Fruit fly (Drosophila melanogaster) whole organism, embryonic: ENCODE data around the gene NijC.

Experiments
- Antp ChIP-seq: fragments of 200-800 bp; sonication (Bioruptor generic); optimal IDR thresholded peaks from 3 replicates; lab custom pipeline; 2016; ENCODE audit warnings: missing biosample characterization, missing genetic modification characterization
- CG10147 ChIP-seq: fragments of 200-800 bp; sonication (Bioruptor generic); optimal IDR thresholded peaks from 2 replicates; lab custom pipeline; 2019; ENCODE audit warnings: missing biosample characterization, mild to moderate bottlenecking, missing genetic modification characterization, moderate library complexity
- CG10366 ChIP-seq: fragments of 200-800 bp; sonication (Bioruptor generic); IDR thresholded peaks from 2 replicates; pipeline ENCODE4 v1.3.6; 2022; ENCODE audit warnings: missing biosample characterization, missing genetic modification characterization
- CG10654 ChIP-seq: fragments of 200-800 bp; sonication (Bioruptor generic); optimal IDR thresholded peaks from 2 replicates; lab custom pipeline; 2016; ENCODE audit warnings: missing biosample characterization, missing genetic modification characterization
- CG15269 ChIP-seq: fragments of 200-800 bp; sonication (Bioruptor generic); optimal IDR thresholded peaks from 2 replicates; lab custom pipeline; 2018; ENCODE audit warnings: missing biosample characterization, mild to moderate bottlenecking, missing genetic modification characterization, moderate library complexity
- CG1529 ChIP-seq: fragments of 200-800 bp; sonication (Bioruptor generic); optimal IDR thresholded peaks from 3 replicates; lab custom pipeline; 2018; ENCODE audit warnings: missing biosample characterization, missing genetic modification characterization
- CG15696 ChIP-seq: fragments of 200-800 bp; sonication (Bioruptor generic); optimal IDR thresholded peaks from 2 replicates; lab custom pipeline; 2019; ENCODE audit warnings: missing biosample characterization, mild to moderate bottlenecking, missing genetic modification characterization, moderate library complexity
- CG1602 ChIP-seq: fragments of 200-800 bp; sonication (Bioruptor generic); optimal IDR thresholded peaks from 3 replicates; lab custom pipeline; 2016; ENCODE audit warnings: missing biosample characterization, missing genetic modification characterization
- CG1603 ChIP-seq: fragments of 200-800 bp; sonication (Bioruptor generic); optimal IDR thresholded peaks from 2 replicates; lab custom pipeline; 2019; ENCODE audit warnings: missing biosample characterization, mild to moderate bottlenecking, missing genetic modification characterization, moderate library complexity
- CG17361 ChIP-seq: fragments of 200-800 bp; sonication (Bioruptor generic); IDR thresholded peaks from 3 replicates; pipeline ENCODE4 v1.3.6; 2022; ENCODE audit warnings: missing biosample characterization, missing genetic modification characterization
- CG2712 ChIP-seq: fragments of 200-800 bp; optimal IDR thresholded peaks from 3 replicates; lab custom pipeline; 2019; ENCODE audit warnings: missing biosample characterization, mild to moderate bottlenecking, missing genetic modification characterization, moderate library complexity
- CG31388 ChIP-seq: fragments of 200-800 bp; sonication (Bioruptor generic); optimal IDR thresholded peaks from 2 replicates; lab custom pipeline; 2016; ENCODE audit warnings: missing biosample characterization, missing genetic modification characterization
- CG32772 ChIP-seq: fragments of 200-800 bp; sonication (Bioruptor generic); IDR thresholded peaks from 2 replicates; pipeline ENCODE4 v1.3.6; 2022; ENCODE audit warnings: missing biosample characterization, missing genetic modification characterization
- CG6175 ChIP-seq: fragments of 200-800 bp; sonication (Bioruptor generic); IDR thresholded peaks from 3 replicates; pipeline ENCODE4 v1.3.6; 2022; ENCODE audit warnings: missing biosample characterization, missing genetic modification characterization
- CG8478 ChIP-seq: fragments of >200 bp; optimal IDR thresholded peaks from 2 replicates; lab custom pipeline; 2018
- CG9609 ChIP-seq: fragments of 200-800 bp; sonication (Bioruptor generic); optimal IDR thresholded peaks from 3 replicates; lab custom pipeline; 2016; ENCODE audit warnings: missing biosample characterization, missing genetic modification characterization
- CTCF ChIP-seq: fragments of 200-800 bp; sonication (Bioruptor generic); optimal IDR thresholded peaks from 2 replicates; lab custom pipeline; 2017; ENCODE audit warnings: missing biosample characterization, mild to moderate bottlenecking, missing genetic modification characterization, moderate library complexity
- CoRest ChIP-seq: fragments of 200-800 bp; sonication (Bioruptor generic); optimal IDR thresholded peaks from 3 replicates; lab custom pipeline; 2018; ENCODE audit warnings: missing biosample characterization, mild to moderate bottlenecking, missing genetic modification characterization, moderate library complexity
- Drgx ChIP-seq: fragments of 200-800 bp; sonication (Bioruptor generic); IDR thresholded peaks from 2 replicates; pipeline ENCODE4 v1.3.6; 2022; ENCODE audit warnings: missing biosample characterization, missing genetic modification characterization
- Hmr ChIP-seq: fragments of 200-800 bp; sonication (Bioruptor generic); optimal IDR thresholded peaks from 3 replicates; lab custom pipeline; 2017; ENCODE audit warnings: mild to moderate bottlenecking, missing biosample characterization, missing genetic modification reagents, missing genetic modification characterization
- Hr39 ChIP-seq: fragments of >200 bp; optimal IDR thresholded peaks from 2 replicates; lab custom pipeline; 2017
- Hsf ChIP-seq: fragments of 200-800 bp; sonication (Bioruptor generic); optimal IDR thresholded peaks from 3 replicates; lab custom pipeline; 2016; ENCODE audit warnings: missing biosample characterization, missing genetic modification characterization
- Mes4 ChIP-seq: fragments of 200-800 bp; sonication (Bioruptor generic); optimal IDR thresholded peaks from 2 replicates; lab custom pipeline; 2016; ENCODE audit warnings: missing biosample characterization, missing genetic modification characterization
- Rfx ChIP-seq: fragments of 200-800 bp; sonication (Bioruptor generic); IDR thresholded peaks from 2 replicates; pipeline ENCODE4 v1.3.6; 2022; ENCODE audit warnings: missing biosample characterization, missing genetic modification characterization
- Sry-δ ChIP-seq: fragments of 200-800 bp; sonication (Bioruptor generic); optimal IDR thresholded peaks from 2 replicates; lab custom pipeline; 2016; ENCODE audit warnings: missing biosample characterization, missing genetic modification characterization
- Vsx1 ChIP-seq: fragments of 200-800 bp; sonication (Bioruptor generic); optimal IDR thresholded peaks from 2 replicates; lab custom pipeline; 2017; ENCODE audit warnings: missing biosample characterization, mild to moderate bottlenecking, missing genetic modification characterization, missing genetic modification reagents
- ato ChIP-seq: fragments of 200-800 bp; sonication (Bioruptor generic); IDR thresholded peaks from 2 replicates; pipeline ENCODE4 v1.3.6; 2022; ENCODE audit warnings: missing biosample characterization, missing genetic modification characterization; ENCODE audit not compliant: partially characterized antibody
- btn ChIP-seq: fragments of 200-800 bp; sonication (Bioruptor generic); optimal IDR thresholded peaks from 2 replicates; lab custom pipeline; 2016; ENCODE audit warnings: missing biosample characterization, missing genetic modification characterization
- crp ChIP-seq, 2 experiments: fragments of 200-800 bp; sonication (Bioruptor generic); optimal IDR thresholded peaks; 2 replicates in 1 of 2; 3 replicates in 1 of 2; lab custom pipeline; 2017; ENCODE audit warnings: missing biosample characterization in 2 of 2, missing genetic modification characterization in 2 of 2, mild to moderate bottlenecking in 1 of 2, moderate library complexity in 1 of 2
- da ChIP-seq: fragments of 200-800 bp; sonication (Bioruptor generic); optimal IDR thresholded peaks from 2 replicates; lab custom pipeline; 2016; ENCODE audit warnings: missing biosample characterization, missing genetic modification characterization
- dysf ChIP-seq: fragments of 200-800 bp; sonication (Bioruptor generic); IDR thresholded peaks from 3 replicates; pipeline ENCODE4 v1.3.6; 2022; ENCODE audit warnings: missing biosample characterization, missing genetic modification characterization
- esg ChIP-seq: fragments of 200-800 bp; sonication (Bioruptor generic); conservative IDR thresholded peaks from 2 replicates; pipeline ENCODE4 v1.3.6; 2022; ENCODE audit warnings: missing biosample characterization, missing genetic modification characterization
- exex ChIP-seq: fragments of 200-800 bp; sonication (Bioruptor generic); optimal IDR thresholded peaks from 4 replicates; lab custom pipeline; 2018; ENCODE audit warnings: missing biosample characterization, mild to moderate bottlenecking, missing genetic modification characterization, moderate library complexity
- fd96Cb ChIP-seq: fragments of 200-800 bp; sonication (Bioruptor generic); optimal IDR thresholded peaks from 2 replicates; lab custom pipeline; 2018; ENCODE audit warnings: missing biosample characterization, mild to moderate bottlenecking, missing genetic modification characterization, moderate library complexity
- ftz-f1 ChIP-seq: fragments of 200-800 bp; sonication (Bioruptor generic); optimal IDR thresholded peaks from 2 replicates; lab custom pipeline; 2016; ENCODE audit warnings: missing biosample characterization, missing genetic modification characterization
- gem ChIP-seq: fragments of 200-800 bp; sonication (Bioruptor generic); optimal IDR thresholded peaks from 2 replicates; lab custom pipeline; 2019; ENCODE audit warnings: missing biosample characterization, mild to moderate bottlenecking, missing genetic modification characterization, moderate library complexity
- hb ChIP-seq: fragments of 200-800 bp; sonication (Bioruptor generic); IDR thresholded peaks from 3 replicates; pipeline ENCODE4 v1.3.6; 2022; ENCODE audit warnings: missing biosample characterization, missing genetic modification characterization; ENCODE audit not compliant: partially characterized antibody
- kay ChIP-seq: fragments of 200-800 bp; sonication (Bioruptor generic); optimal IDR thresholded peaks from 2 replicates; lab custom pipeline; 2016; ENCODE audit warnings: missing biosample characterization, missing genetic modification characterization
- klu ChIP-seq: fragments of 200-800 bp; sonication (Bioruptor generic); IDR thresholded peaks from 2 replicates; pipeline ENCODE4 v1.3.6; 2022; ENCODE audit warnings: missing biosample characterization, missing genetic modification characterization
- prd ChIP-seq, 3 experiments: fragments of >200 bp in 2 of 3; fragments of 200-800 bp in 1 of 3; sonication (Bioruptor generic) in 1 of 3; optimal IDR thresholded peaks in 2 of 3; IDR thresholded peaks in 1 of 3; 2 replicates in 2 of 3; 3 replicates in 1 of 3; pipeline versions ENCODE4 v1.3.6 to Lab custom; 2017 to 2022; ENCODE audit warnings: missing biosample characterization in 1 of 3, missing genetic modification characterization in 1 of 3
- sc ChIP-seq, 3 experiments: fragments of >200 bp in 2 of 3; fragments of 200-800 bp in 1 of 3; sonication (Bioruptor generic) in 1 of 3; optimal IDR thresholded peaks; 2 replicates in 2 of 3; 3 replicates in 1 of 3; lab custom pipeline; 2017; ENCODE audit warnings: mild to moderate bottlenecking in 1 of 3, missing biosample characterization in 1 of 3, missing genetic modification characterization in 1 of 3, missing genetic modification reagents in 1 of 3
- sima ChIP-seq: fragments of 200-800 bp; sonication (Bioruptor generic); optimal IDR thresholded peaks from 2 replicates; lab custom pipeline; 2016; ENCODE audit warnings: missing biosample characterization, missing genetic modification characterization
- sr ChIP-seq: fragments of 200-800 bp; sonication (Bioruptor generic); IDR thresholded peaks from 3 replicates; pipeline ENCODE4 v1.3.6; 2022; ENCODE audit warnings: missing biosample characterization, missing genetic modification characterization
- tgo ChIP-seq: fragments of 200-800 bp; sonication (Bioruptor generic); IDR thresholded peaks from 3 replicates; pipeline ENCODE4 v1.3.6; 2022; ENCODE audit warnings: missing biosample characterization, missing genetic modification characterization
- unpg ChIP-seq: fragments of 200-800 bp; sonication (Bioruptor generic); optimal IDR thresholded peaks from 3 replicates; lab custom pipeline; 2018; ENCODE audit warnings: missing biosample characterization, mild to moderate bottlenecking, missing genetic modification characterization, moderate library complexity
- vnd ChIP-seq: fragments of 200-800 bp; sonication (Bioruptor generic); IDR thresholded peaks from 3 replicates; pipeline ENCODE4 v1.3.6; 2022; ENCODE audit warnings: missing biosample characterization, missing genetic modification characterization; ENCODE audit not compliant: partially characterized antibody
- zen2 ChIP-seq: fragments of 200-800 bp; sonication (Bioruptor generic); IDR thresholded peaks from 3 replicates; pipeline ENCODE4 v1.3.6; 2022; ENCODE audit warnings: missing biosample characterization, missing genetic modification characterization; ENCODE audit not compliant: partially characterized antibody
- zfh2 ChIP-seq: fragments of 200-800 bp; sonication (Bioruptor generic); optimal IDR thresholded peaks from 2 replicates; lab custom pipeline; 2016; ENCODE audit warnings: missing biosample characterization, missing genetic modification characterization

NijC gene

dm6 chr3R:12717588-12718535 is 22.9 kb downstream of the NijC start (continued):
- TF ChIP-seq CG6175 (no peak), sc (optimal IDR thresholded peaks at IDR 0.05; lab: Kevin White, UChicago) (no peak), sc (GFP tag; optimal IDR thresholded peaks at IDR 0.05; lab: Kevin White, UChicago) (peak; percentile 26), Antp (GFP tag; lab: Kevin White, UChicago) (peak; percentile 56), tgo (GFP tag; lab: Robert Waterston, UW) (peak; percentile 68), CG1529 (peak; percentile 13), da (GFP tag; lab: Kevin White, UChicago) (peak; percentile 4), zfh2 (GFP tag; lab: Kevin White, UChicago) (peak; percentile 50), Sry-δ (GFP tag; lab: Kevin White, UChicago) (peak; percentile 3), CG9609 (no peak), unpg (GFP tag; lab: Kevin White, UChicago) (peak; percentile 42), fd96Cb (peak; percentile 53), CG10147 (no peak), CoRest (peak; percentile 49), gem (tag; lab: Kevin White, UChicago) (peak; percentile 68), CG10366 (GFP tag; lab: Robert Waterston, UW) (peak; percentile 53; the same call in 1 of the 2 replicates), hb (GFP tag; lab: Robert Waterston, UW) (no peak), btn (peak; percentile 10), Hr39 (lab: Kevin White, UChicago) (no peak), CG8478 (no peak), prd (optimal IDR thresholded peaks at IDR 0.05; lab: Kevin White, UChicago) (no peak), prd (GFP tag; IDR thresholded peaks at IDR 0.05; lab: Robert Waterston, UW) (peak; percentile 70), Hsf (GFP tag; lab: Kevin White, UChicago) (peak; percentile 64), CG32772 (GFP tag; lab: Robert Waterston, UW) (peak; percentile 45; the same call in 1 of the 2 replicates), dysf (peak; percentile 76), ato (GFP tag; lab: Robert Waterston, UW) (no peak), crp (GFP tag; optimal IDR thresholded peaks at IDR 0.05; lab: Kevin White, UChicago) (peak in 1 of 2 experiments; percentile 11), Mes4 (no peak), CG2712 (peak; percentile 22), zen2 (no peak), CTCF (GFP tag; lab: Kevin White, UChicago) (no peak), Vsx1 (GFP tag; lab: Kevin White, UChicago) (no peak), CG31388 (GFP tag; lab: Kevin White, UChicago) (no peak), sima (no peak), CG10654 (GFP tag; lab: Kevin White, UChicago) (peak; percentile 50), exex (tag; lab: Kevin White, UChicago) (peak; percentile 63), CG1603 (tag; lab: Kevin White, UChicago) (no peak), CG17361 (no peak; the same call in 1 of the 3 replicates), CG15269 (tag; lab: Kevin White, UChicago) (peak; percentile 67), Hmr (GFP tag; lab: Kevin White, UChicago) (peak; percentile 46), Drgx (GFP tag; lab: Robert Waterston, UW) (peak; percentile 68), kay (GFP tag; lab: Kevin White, UChicago) (peak; percentile 42), CG15696 (tag; lab: Kevin White, UChicago) (peak; percentile 1), Rfx (GFP tag; lab: Robert Waterston, UW) (peak; percentile 75), sr (no peak), esg (peak; percentile 31; the same call in 1 of the 2 replicates), ftz-f1 (no peak), klu (GFP tag; lab: Robert Waterston, UW) (no peak), CG1602 (GFP tag; lab: Kevin White, UChicago) (peak; percentile 25), vnd (GFP tag; lab: Robert Waterston, UW) (no peak)
